Fruit fly (Drosophila melanogaster): ENCODE data around the gene Setd3.
A peak's percentile ranks its signal among the peaks of the same experiment; 100 is the strongest.

Gene Setd3

dm6 chrX:7013320-7014214 is 45.0 kb upstream of the Setd3 start, which contains the start of the genes CG3032 and CG4593 (continued):
- peak; percentile 77 for TF ChIP-seq fd96Cb (tag; optimal IDR thresholded peaks at IDR 0.05)
- peak; percentile 67 for TF ChIP-seq CG10147 (GFP tag; optimal IDR thresholded peaks at IDR 0.05)
- TF ChIP-seq CG17186 (GFP tag; optimal IDR thresholded peaks at IDR 0.05) = peak; percentile 49
- no peak for TF ChIP-seq Hr39 (optimal IDR thresholded peaks at IDR 0.05)
- peak; percentile 6 for TF ChIP-seq luna (GFP tag; optimal IDR thresholded peaks at IDR 0.05)

dm6 chrX:7011063-7011743 is 42.7 kb upstream of the Setd3 start, which contains the start of the genes cm, sloth1 and sloth2:
TSS of gene cm (minus strand) at chrX:7011145.
TSS of gene sloth1 (plus strand) at chrX:7011357.
TSS of gene sloth2 (plus strand) at chrX:7011357.
- peak; percentile 76 for TF ChIP-seq CG30431 (GFP tag; optimal IDR thresholded peaks at IDR 0.05)
- peak; percentile 93 for TF ChIP-seq CG12769 (tag; optimal IDR thresholded peaks at IDR 0.05)
- peak; percentile 84; the same call in 2 of the 3 replicates for TF ChIP-seq H15 (GFP tag; IDR thresholded peaks at IDR 0.05)
- peak; percentile 69 for TF ChIP-seq Sry-β (GFP tag; optimal IDR thresholded peaks at IDR 0.05)
- TF ChIP-seq slbo (GFP tag; IDR thresholded peaks at IDR 0.05) = peak; percentile 95
- peak; percentile 71 for TF ChIP-seq slp2 (GFP tag; optimal IDR thresholded peaks at IDR 0.05)
- TF ChIP-seq CG7963 (GFP tag; IDR thresholded peaks at IDR 0.05; ENCODE audit: partially characterized antibody) = peak; percentile 62
- peak; percentile 81 for TF ChIP-seq CG2199 (GFP tag; IDR thresholded peaks at IDR 0.05)
- TF ChIP-seq CG14965 (GFP tag; optimal IDR thresholded peaks at IDR 0.05; ENCODE audit: borderline replicate concordance) = no peak
- no peak for TF ChIP-seq fru (optimal IDR thresholded peaks at IDR 0.05)
- TF ChIP-seq amos (GFP tag; IDR thresholded peaks at IDR 0.05; ENCODE audit: partially characterized antibody) = peak; percentile 79
- TF ChIP-seq CG4730 (GFP tag; IDR thresholded peaks at IDR 0.05) = peak; percentile 84
- TF ChIP-seq CG13287 (GFP tag; IDR thresholded peaks at IDR 0.05; ENCODE audit: partially characterized antibody) = peak; percentile 94
- peak; percentile 70 for TF ChIP-seq Meics (GFP tag; optimal IDR thresholded peaks at IDR 0.05)
- TF ChIP-seq CG12071 (GFP tag; optimal IDR thresholded peaks at IDR 0.05) = peak; percentile 55
- TF ChIP-seq CG30403 (GFP tag; optimal IDR thresholded peaks at IDR 0.05) = peak; percentile 95
- peak; percentile 72 for TF ChIP-seq CG31441 (GFP tag; IDR thresholded peaks at IDR 0.05)
- peak; percentile 91 for TF ChIP-seq Doc3 (GFP tag; IDR thresholded peaks at IDR 0.05; ENCODE audit: partially characterized antibody)
- TF ChIP-seq CG6854 (GFP tag; optimal IDR thresholded peaks at IDR 0.05) = peak; percentile 14
- peak; percentile 59 for TF ChIP-seq CG1647 (GFP tag; optimal IDR thresholded peaks at IDR 0.05)
- TF ChIP-seq CG15479 (GFP tag; optimal IDR thresholded peaks at IDR 0.05) = no peak
- TF ChIP-seq CG6813 (GFP tag; optimal IDR thresholded peaks at IDR 0.05) = peak; percentile 58
- TF ChIP-seq tin (GFP tag; optimal IDR thresholded peaks at IDR 0.05) = peak; percentile 87
- peak; percentile 42; the same call in 1 of the 3 replicates for TF ChIP-seq jigr1 (GFP tag; IDR thresholded peaks at IDR 0.05)
- peak; percentile 33 for TF ChIP-seq Vsx1 (GFP tag; optimal IDR thresholded peaks at IDR 0.05)
- peak; percentile 77 for TF ChIP-seq CG15514 (GFP tag; optimal IDR thresholded peaks at IDR 0.05)
- peak; percentile 73; the same call in 2 of the 3 replicates for TF ChIP-seq Opbp (GFP tag; IDR thresholded peaks at IDR 0.05; ENCODE audit: partially characterized antibody)
- TF ChIP-seq Dek (tag; optimal IDR thresholded peaks at IDR 0.05) = peak; percentile 81
- TF ChIP-seq CG12391 (tag; optimal IDR thresholded peaks at IDR 0.05) = peak; percentile 93
- TF ChIP-seq sug (tag; optimal IDR thresholded peaks at IDR 0.05) = peak; percentile 85
- peak; percentile 76 for TF ChIP-seq CG17568 (GFP tag; optimal IDR thresholded peaks at IDR 0.05)
- TF ChIP-seq vvl (GFP tag; IDR thresholded peaks at IDR 0.05) = peak; percentile 91
- TF ChIP-seq Fer3 (tag; optimal IDR thresholded peaks at IDR 0.05) = peak; percentile 79
- TF ChIP-seq CG8089 (GFP tag; optimal IDR thresholded peaks at IDR 0.05) = peak; percentile 76
- TF ChIP-seq CHES-1-like (GFP tag; optimal IDR thresholded peaks at IDR 0.05) = peak; percentile 86
- peak; percentile 63; the same call in 1 of the 3 replicates for TF ChIP-seq hb (GFP tag; IDR thresholded peaks at IDR 0.05; ENCODE audit: partially characterized antibody)
- peak; percentile 85 for TF ChIP-seq pfk (GFP tag; optimal IDR thresholded peaks at IDR 0.05)
- no peak for TF ChIP-seq cg (GFP tag; optimal IDR thresholded peaks at IDR 0.05)
- peak; percentile 65; the same call in 1 of the 2 replicates for TF ChIP-seq Oaz (GFP tag; IDR thresholded peaks at IDR 0.05)
- peak; percentile 68; the same call in 1 of the 2 replicates for TF ChIP-seq CG43689 (GFP tag; IDR thresholded peaks at IDR 0.05)
